Fruit fly (Drosophila melanogaster) whole organism, wandering third instar larva: Measurements from ENCODE around the gene Prim2.
A peak's percentile ranks its signal among the peaks of the same experiment; 100 is the strongest.

Experiments
- Abd-B ChIP-seq: fragments of >200 bp; optimal IDR thresholded peaks from 2 replicates; lab custom pipeline; 2017; ENCODE audit warnings: missing biosample characterization, missing genetic modification characterization
- CG32264 ChIP-seq: fragments of 200-800 bp; sonication (Bioruptor generic); optimal IDR thresholded peaks from 2 replicates; lab custom pipeline; 2016; ENCODE audit warnings: missing biosample characterization, missing genetic modification characterization
- CG9705 ChIP-seq: fragments of 200-800 bp; sonication (Bioruptor generic); optimal IDR thresholded peaks from 2 replicates; lab custom pipeline; 2018; ENCODE audit warnings: missing biosample characterization, mild to moderate bottlenecking, missing genetic modification characterization
- CrebA ChIP-seq: fragments of 200-800 bp; sonication (Bioruptor generic); optimal IDR thresholded peaks from 2 replicates; lab custom pipeline; 2016; ENCODE audit warnings: missing biosample characterization, mild to moderate bottlenecking, missing genetic modification characterization, borderline replicate concordance
- Dfd ChIP-seq: fragments of >200 bp; optimal IDR thresholded peaks from 2 replicates; lab custom pipeline; 2017; ENCODE audit warnings: missing biosample characterization, missing genetic modification characterization
- Dif ChIP-seq: fragments of 200-275, 200-300 bp; sonication (Bioruptor generic); optimal IDR thresholded peaks from 2 replicates; lab custom pipeline; 2018; ENCODE audit warnings: missing biosample characterization, missing genetic modification characterization; ENCODE audit not compliant: partially characterized antibody
- GATAd ChIP-seq: sonication (Bioruptor generic); optimal IDR thresholded peaks from 2 replicates; lab custom pipeline; 2016; ENCODE audit warnings: missing biosample characterization, missing genetic modification characterization
- HLH106 ChIP-seq: fragments of 200-800 bp; optimal IDR thresholded peaks from 3 replicates; lab custom pipeline; 2019; ENCODE audit warnings: missing biosample characterization, mild to moderate bottlenecking, missing genetic modification characterization, moderate library complexity
- Hnf4 ChIP-seq: fragments of 200-800 bp; sonication (Bioruptor generic); optimal IDR thresholded peaks from 2 replicates; lab custom pipeline; 2016; ENCODE audit warnings: missing biosample characterization, mild to moderate bottlenecking, missing genetic modification characterization
- Hr78 ChIP-seq: fragments of >200 bp; optimal IDR thresholded peaks from 2 replicates; lab custom pipeline; 2017; ENCODE audit warnings: missing biosample characterization, missing genetic modification characterization
- Hr83 ChIP-seq: fragments of 200-300 bp; sonication (Bioruptor generic); optimal IDR thresholded peaks from 2 replicates; lab custom pipeline; 2016; ENCODE audit warnings: missing biosample characterization, mild to moderate bottlenecking, missing genetic modification characterization, moderate library complexity; ENCODE audit not compliant: poor library complexity, severe bottlenecking
- Jra ChIP-seq: sonication (Bioruptor generic); optimal IDR thresholded peaks from 2 replicates; lab custom pipeline; 2016; ENCODE audit warnings: missing biosample characterization, missing genetic modification characterization
- Mio ChIP-seq: sonication (Bioruptor generic); optimal IDR thresholded peaks from 2 replicates; lab custom pipeline; 2016; ENCODE audit warnings: missing biosample characterization, missing genetic modification characterization
- Myc ChIP-seq: fragments of >200 bp; optimal IDR thresholded peaks from 2 replicates; lab custom pipeline; 2017
- N ChIP-seq: fragments of >200 bp; optimal IDR thresholded peaks from 2 replicates; lab custom pipeline; 2018; ENCODE audit warnings: missing biosample characterization, missing external identifiers, missing genetic modification characterization
- OdsH ChIP-seq: fragments of 200-800 bp; sonication (Bioruptor generic); optimal IDR thresholded peaks from 2 replicates; lab custom pipeline; 2016; ENCODE audit warnings: missing biosample characterization, mild to moderate bottlenecking, missing genetic modification characterization
- Rel ChIP-seq, 2 experiments: fragments of 200-800 bp; sonication (Bioruptor generic) in 1 of 2; optimal IDR thresholded peaks; 2 replicates in 1 of 2; 3 replicates in 1 of 2; lab custom pipeline; 2016 to 2019; ENCODE audit warnings: mild to moderate bottlenecking in 2 of 2, missing biosample characterization in 2 of 2, missing genetic modification characterization in 2 of 2, moderate library complexity in 1 of 2
- Sp1 ChIP-seq: fragments of 200-800 bp; sonication (Bioruptor generic); optimal IDR thresholded peaks from 3 replicates; lab custom pipeline; 2019; ENCODE audit warnings: missing biosample characterization, mild to moderate bottlenecking, missing genetic modification characterization, moderate library complexity
- Vsx2 ChIP-seq: fragments of 200-300, 225-300 bp; sonication (Bioruptor generic); optimal IDR thresholded peaks from 2 replicates; lab custom pipeline; 2018; ENCODE audit warnings: missing biosample characterization, missing genetic modification characterization; ENCODE audit not compliant: partially characterized antibody
- br ChIP-seq: fragments of 200-800 bp; sonication (Bioruptor generic); optimal IDR thresholded peaks from 2 replicates; lab custom pipeline; 2016; ENCODE audit warnings: missing biosample characterization, missing genetic modification characterization
- brk ChIP-seq: fragments of 200-800 bp; sonication (Bioruptor generic); optimal IDR thresholded peaks from 2 replicates; lab custom pipeline; 2016; ENCODE audit warnings: missing biosample characterization, mild to moderate bottlenecking, missing genetic modification characterization
- dl ChIP-seq, 2 experiments: fragments of 175-275, 200-275 bp in 1 of 2; fragments of 200-275 bp in 1 of 2; sonication (Bioruptor generic); optimal IDR thresholded peaks; lab custom pipeline; 2018; ENCODE audit warnings: mild to moderate bottlenecking in 2 of 2, missing biosample characterization in 2 of 2, missing genetic modification characterization in 2 of 2, moderate library complexity in 2 of 2; ENCODE audit not compliant: partially characterized antibody in 2 of 2, insufficient read depth in 1 of 2
- dmrt93B ChIP-seq: fragments of 200-800 bp; sonication (Bioruptor generic); optimal IDR thresholded peaks from 2 replicates; lab custom pipeline; 2018; ENCODE audit warnings: missing biosample characterization, mild to moderate bottlenecking, missing genetic modification characterization
- dsf ChIP-seq: sonication (Bioruptor generic); optimal IDR thresholded peaks from 2 replicates; lab custom pipeline; 2016; ENCODE audit warnings: missing biosample characterization, missing genetic modification characterization, borderline replicate concordance
- ey ChIP-seq: fragments of 200-800 bp; sonication (Bioruptor generic); optimal IDR thresholded peaks from 2 replicates; lab custom pipeline; 2016; ENCODE audit warnings: missing biosample characterization, missing genetic modification characterization
- foxo ChIP-seq, 2 experiments: fragments of 200-800 bp; sonication (Bioruptor generic); optimal IDR thresholded peaks; 2 replicates in 1 of 2; 3 replicates in 1 of 2; lab custom pipeline; 2016 to 2017; ENCODE audit warnings: missing biosample characterization in 2 of 2, missing genetic modification characterization in 2 of 2
- fru ChIP-seq: fragments of 200-800 bp; sonication (Bioruptor generic); optimal IDR thresholded peaks from 3 replicates; lab custom pipeline; 2016; ENCODE audit warnings: missing biosample characterization, mild to moderate bottlenecking, missing genetic modification characterization
- h ChIP-seq: fragments of 200-800 bp; sonication (Bioruptor generic); optimal IDR thresholded peaks from 3 replicates; lab custom pipeline; 2016; ENCODE audit warnings: missing biosample characterization, mild to moderate bottlenecking, missing genetic modification characterization
- jim ChIP-seq: fragments of 175-275, 200-325 bp; sonication (Bioruptor generic); optimal IDR thresholded peaks from 2 replicates; lab custom pipeline; 2016; ENCODE audit warnings: missing biosample characterization, mild to moderate bottlenecking, missing genetic modification characterization
- lola ChIP-seq: fragments of >200 bp; optimal IDR thresholded peaks from 2 replicates; lab custom pipeline; 2017; ENCODE audit warnings: missing biosample characterization, missing genetic modification characterization
- pan ChIP-seq: fragments of >200 bp; optimal IDR thresholded peaks from 2 replicates; lab custom pipeline; 2017
- psq ChIP-seq: fragments of 200-800 bp; sonication (Bioruptor generic); optimal IDR thresholded peaks from 3 replicates; lab custom pipeline; 2017; ENCODE audit warnings: missing biosample characterization, mild to moderate bottlenecking, missing genetic modification characterization, moderate library complexity
- rgr ChIP-seq: fragments of 200-800 bp; sonication (Bioruptor generic); optimal IDR thresholded peaks from 3 replicates; lab custom pipeline; 2016; ENCODE audit warnings: missing biosample characterization, mild to moderate bottlenecking, missing genetic modification characterization
- sage ChIP-seq: fragments of 200-800 bp; sonication (Bioruptor generic); optimal IDR thresholded peaks from 2 replicates; lab custom pipeline; 2016; ENCODE audit warnings: missing biosample characterization, mild to moderate bottlenecking, missing genetic modification characterization
- sv ChIP-seq: fragments of 200-800 bp; sonication (Bioruptor generic); optimal IDR thresholded peaks from 3 replicates; lab custom pipeline; 2016; ENCODE audit warnings: missing biosample characterization, missing genetic modification characterization
- tai ChIP-seq: sonication (Bioruptor generic); optimal IDR thresholded peaks from 2 replicates; lab custom pipeline; 2016; ENCODE audit warnings: missing biosample characterization, missing genetic modification characterization
- usp ChIP-seq: fragments of >200 bp; optimal IDR thresholded peaks from 2 replicates; lab custom pipeline; 2017; ENCODE audit warnings: missing biosample characterization, missing genetic modification characterization
- woc ChIP-seq: sonication (Bioruptor generic); optimal IDR thresholded peaks from 2 replicates; lab custom pipeline; 2016; ENCODE audit warnings: missing biosample characterization, mild to moderate bottlenecking, missing genetic modification characterization

Gene Prim2

DNA sequence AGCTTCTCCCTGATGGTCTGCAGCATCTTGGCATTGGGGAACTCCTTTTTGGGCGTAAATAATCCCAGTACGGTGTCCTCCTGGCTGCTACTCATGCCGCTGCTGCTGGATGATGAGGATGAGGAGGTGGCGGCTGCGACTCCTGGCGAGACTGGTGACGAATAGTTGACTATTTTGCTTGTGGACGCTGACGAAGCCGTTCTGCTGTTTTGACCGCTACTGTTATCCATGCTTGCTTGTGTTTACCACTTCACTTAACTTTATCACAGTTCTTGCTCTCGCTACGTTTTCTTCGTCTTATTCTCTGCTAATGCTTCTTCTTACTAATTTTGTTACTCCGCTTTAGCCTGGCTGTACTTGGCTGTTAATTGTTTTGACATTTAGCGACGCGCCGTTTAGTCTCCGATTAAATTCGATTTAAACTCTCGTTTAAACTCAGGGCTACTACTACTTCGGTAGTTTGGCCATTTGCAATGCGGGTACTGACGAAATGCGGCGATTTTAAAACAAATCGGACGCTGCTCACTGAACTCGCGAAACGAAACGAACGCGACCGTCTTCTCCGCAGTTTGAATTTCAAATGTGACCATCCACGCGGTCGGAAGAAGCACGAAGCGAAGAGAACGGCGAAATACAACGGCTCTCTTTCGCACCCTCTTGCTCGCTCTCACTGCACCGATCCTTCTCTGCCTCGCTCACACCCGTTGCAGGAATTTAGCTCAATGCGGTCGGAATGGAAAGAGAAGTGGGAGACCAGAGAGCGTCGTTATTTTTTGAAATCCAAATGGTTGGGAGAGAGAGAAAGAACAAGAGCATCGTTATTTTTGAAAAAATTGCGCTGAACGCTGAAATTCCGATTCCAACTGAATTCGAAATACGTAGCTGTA lies 39.9 kb upstream of the Prim2 start, which contains the start of gene trbl:
TSS of gene trbl (minus strand) at position 584 of the 887 bp plus-strand sequence.
- no peak for TF ChIP-seq lola (GFP tag; lab: Kevin White, UChicago)
- no peak for TF ChIP-seq dsf
- TF ChIP-seq Sp1 (GFP tag; lab: Kevin White, UChicago): peak; percentile 44
- TF ChIP-seq Abd-B: no peak
- no peak for TF ChIP-seq woc
- no peak for TF ChIP-seq CrebA (GFP tag; lab: Kevin White, UChicago)
- TF ChIP-seq Myc (lab: Kevin White, UChicago): no peak
- TF ChIP-seq pan (lab: Kevin White, UChicago): no peak
- no peak for TF ChIP-seq usp (GFP tag; lab: Kevin White, UChicago)
- TF ChIP-seq rgr (GFP tag; lab: Kevin White, UChicago): peak; percentile 33
- TF ChIP-seq dl (GFP tag; optimal IDR thresholded peaks at IDR 0.05; lab: Kevin White, UChicago; ENCODE audit: insufficient read depth in 1 of 2, partially characterized antibody in 2 of 2): peak; percentile 88 to 95
- TF ChIP-seq Vsx2 (GFP tag; lab: Kevin White, UChicago): peak; percentile 87
- TF ChIP-seq h (GFP tag; lab: Kevin White, UChicago): no peak
- no peak for TF ChIP-seq dmrt93B (GFP tag; lab: Kevin White, UChicago)
- TF ChIP-seq OdsH (GFP tag; lab: Kevin White, UChicago): no peak
- no peak for TF ChIP-seq sage (GFP tag; lab: Kevin White, UChicago)
- peak; percentile 54 for TF ChIP-seq Hr83 (GFP tag; lab: Kevin White, UChicago)
- peak; percentile 99 for TF ChIP-seq psq
- no peak for TF ChIP-seq Dfd (GFP tag; lab: Kevin White, UChicago)
- no peak for TF ChIP-seq CG9705 (GFP tag; lab: Kevin White, UChicago)
- TF ChIP-seq ey (GFP tag; lab: Kevin White, UChicago): no peak
- TF ChIP-seq Hnf4 (GFP tag; lab: Kevin White, UChicago): no peak
- TF ChIP-seq N (GFP tag; lab: Kevin White, UChicago): no peak
- no peak for TF ChIP-seq CG32264 (GFP tag; lab: Kevin White, UChicago)
- no peak for TF ChIP-seq Mio (GFP tag; lab: Kevin White, UChicago)
- TF ChIP-seq tai (GFP tag; lab: Kevin White, UChicago): no peak
- peak; percentile 42 for TF ChIP-seq fru (GFP tag; lab: Kevin White, UChicago)
- no peak for TF ChIP-seq jim (GFP tag; lab: Kevin White, UChicago)
- TF ChIP-seq GATAd (GFP tag; lab: Kevin White, UChicago): no peak
- TF ChIP-seq HLH106 (tag; lab: Kevin White, UChicago): no peak
- peak; percentile 97 for TF ChIP-seq Dif (GFP tag; lab: Kevin White, UChicago)
- no peak for TF ChIP-seq brk (GFP tag; lab: Kevin White, UChicago)
- no peak for TF ChIP-seq sv
- TF ChIP-seq Jra (GFP tag; lab: Kevin White, UChicago): no peak
- no peak for TF ChIP-seq br (GFP tag; lab: Kevin White, UChicago)
- TF ChIP-seq Rel (GFP tag; optimal IDR thresholded peaks at IDR 0.05; lab: Kevin White, UChicago): no peak
- peak; percentile 16 for TF ChIP-seq Rel (tag; optimal IDR thresholded peaks at IDR 0.05; lab: Kevin White, UChicago)
- TF ChIP-seq foxo (GFP tag; optimal IDR thresholded peaks at IDR 0.05; lab: Kevin White, UChicago): no peak
- no peak for TF ChIP-seq Hr78 (GFP tag; lab: Kevin White, UChicago)

DNA sequence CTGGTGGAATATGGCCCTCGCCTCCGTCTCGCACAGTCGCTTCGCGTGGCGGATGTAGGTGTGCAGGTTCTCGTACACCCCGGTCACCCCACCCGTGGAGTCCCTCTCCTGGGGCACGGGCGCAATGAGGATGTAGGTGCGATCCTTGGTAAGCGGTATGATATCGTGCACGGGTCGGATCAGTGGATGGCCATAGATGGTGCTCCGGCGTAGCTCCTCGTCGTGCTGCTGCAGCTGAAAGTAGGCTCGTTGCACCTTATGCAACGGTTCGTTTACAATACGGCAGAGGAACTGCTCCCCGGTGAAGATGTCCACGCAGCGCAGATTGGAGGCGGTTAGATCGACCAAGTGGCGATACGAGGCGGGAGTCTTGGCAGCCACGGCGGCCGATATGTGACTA lies 39.1 kb upstream of the Prim2 start:
- TF ChIP-seq psq (no peak), CG32264 (GFP tag; lab: Kevin White, UChicago) (no peak), Dfd (GFP tag; lab: Kevin White, UChicago) (no peak), Hr78 (GFP tag; lab: Kevin White, UChicago) (no peak), CrebA (GFP tag; lab: Kevin White, UChicago) (no peak), jim (GFP tag; lab: Kevin White, UChicago) (no peak), dmrt93B (GFP tag; lab: Kevin White, UChicago) (no peak), dsf (no peak), GATAd (GFP tag; lab: Kevin White, UChicago) (no peak), Hnf4 (GFP tag; lab: Kevin White, UChicago) (no peak), Dif (GFP tag; lab: Kevin White, UChicago) (no peak), Vsx2 (GFP tag; lab: Kevin White, UChicago) (no peak), HLH106 (tag; lab: Kevin White, UChicago) (no peak), foxo (GFP tag; optimal IDR thresholded peaks at IDR 0.05; lab: Kevin White, UChicago) (no peak), dl (GFP tag; optimal IDR thresholded peaks at IDR 0.05; lab: Kevin White, UChicago; ENCODE audit: insufficient read depth in 1 of 2, partially characterized antibody in 2 of 2) (no peak), N (GFP tag; lab: Kevin White, UChicago) (no peak), CG9705 (GFP tag; lab: Kevin White, UChicago) (no peak), Rel (GFP tag; optimal IDR thresholded peaks at IDR 0.05; lab: Kevin White, UChicago) (no peak), Rel (tag; optimal IDR thresholded peaks at IDR 0.05; lab: Kevin White, UChicago) (no peak), Mio (GFP tag; lab: Kevin White, UChicago) (no peak), sage (GFP tag; lab: Kevin White, UChicago) (no peak)
